Comparison of ENCODE assay signal across 1 worm cellular context in genomic region chrII:11012532-11013179, ce11.
TF ChIP-seq lines count a peak whose summit lies in the region.

No protein-coding gene starts in this region.

TF ChIP-seq in whole organism, L4 larva, 104 proteins besides CTCF, POLR2A, EP300 and RAD21 (continued from another document):
- TF ChIP-seq tag-97 (GFP tag; IDR thresholded peaks at IDR 0.05; lab: Robert Waterston, UW), result no peak
- no peak for TF ChIP-seq attf-4 (tag; optimal IDR thresholded peaks at IDR 0.05; lab: Kevin White, UChicago)
- TF ChIP-seq ama-1 (optimal IDR thresholded peaks at IDR 0.05; lab: Kevin White, UChicago), result no peak
- TF ChIP-seq daf-19 (GFP tag; conservative IDR thresholded peaks at IDR 0.05; lab: Robert Waterston, UW), result no peak
- no peak for TF ChIP-seq unc-39 (tag; optimal IDR thresholded peaks at IDR 0.05; lab: Kevin White, UChicago)
- no peak for TF ChIP-seq duxl-1 (tag; optimal IDR thresholded peaks at IDR 0.05; lab: Kevin White, UChicago; ENCODE audit: poor library complexity)
- no peak for TF ChIP-seq fos-1 (tag; optimal IDR thresholded peaks at IDR 0.05; lab: Kevin White, UChicago)
- no peak for TF ChIP-seq lin-13 (GFP tag; optimal IDR thresholded peaks at IDR 0.05; lab: Kevin White, UChicago)
- 0 out of 2 replicates have a peak, but pooled peaks have one; percentile 10 for TF ChIP-seq T26A8.4 (GFP tag; IDR thresholded peaks at IDR 0.05; lab: Robert Waterston, UW)
- no peak for TF ChIP-seq ceh-20 (GFP tag; IDR thresholded peaks at IDR 0.05; lab: Robert Waterston, UW)
- TF ChIP-seq dmd-8 (GFP tag; IDR thresholded peaks at IDR 0.05; lab: Robert Waterston, UW), result 0 out of 2 replicates have a peak, but pooled peaks have one; percentile 20
- TF ChIP-seq fkh-10 (GFP tag; optimal IDR thresholded peaks at IDR 0.05; lab: Kevin White, UChicago), result no peak
- no peak for TF ChIP-seq ceh-28 (tag; optimal IDR thresholded peaks at IDR 0.05; lab: Kevin White, UChicago)
- TF ChIP-seq egl-43 (GFP tag; IDR thresholded peaks at IDR 0.05; lab: Robert Waterston, UW), result no peak
- no peak for TF ChIP-seq dpl-1 (GFP tag; optimal IDR thresholded peaks at IDR 0.05; lab: Kevin White, UChicago)
- TF ChIP-seq madf-5 (GFP tag; IDR thresholded peaks at IDR 0.05; lab: Robert Waterston, UW), result no peak
- TF ChIP-seq pha-4 (GFP tag; IDR thresholded peaks at IDR 0.05; lab: Robert Waterston, UW), result peak; percentile 27; the same call in 1 of the 2 replicates
- TF ChIP-seq pha-4 (tag; optimal IDR thresholded peaks at IDR 0.05; lab: Kevin White, UChicago), result no peak
- no peak for TF ChIP-seq gei-8 (GFP tag; optimal IDR thresholded peaks at IDR 0.05; lab: Kevin White, UChicago)
- TF ChIP-seq set-16 (GFP tag; IDR thresholded peaks at IDR 0.05; lab: Robert Waterston, UW), result peak; percentile 96
- TF ChIP-seq pqm-1 (tag; optimal IDR thresholded peaks at IDR 0.05; lab: Kevin White, UChicago), result no peak
- TF ChIP-seq snpc-1.2 (GFP tag; IDR thresholded peaks at IDR 0.05; lab: Robert Waterston, UW), result 0 out of 2 replicates have a peak, but pooled peaks have one; percentile 43
- TF ChIP-seq mxl-3 (GFP tag; optimal IDR thresholded peaks at IDR 0.05; lab: Kevin White, UChicago), result peak; percentile 41
- no peak for TF ChIP-seq ztf-11 (tag; optimal IDR thresholded peaks at IDR 0.05; lab: Kevin White, UChicago)
- TF ChIP-seq nhr-237 (tag; optimal IDR thresholded peaks at IDR 0.05; lab: Kevin White, UChicago), result no peak
- TF ChIP-seq dmd-6 (GFP tag; IDR thresholded peaks at IDR 0.05; lab: Robert Waterston, UW), result no peak
- TF ChIP-seq zip-11 (GFP tag; IDR thresholded peaks at IDR 0.05; lab: Robert Waterston, UW), result no peak
